Fruit fly (Drosophila melanogaster): ENCODE data around the gene CG42870.
"Not testable (repeated sequence)": the region's sequence is repeated elsewhere in the genome, so short reads cannot be mapped to it uniquely, and the experiment has no call there.

CG42870 gene

DNA sequence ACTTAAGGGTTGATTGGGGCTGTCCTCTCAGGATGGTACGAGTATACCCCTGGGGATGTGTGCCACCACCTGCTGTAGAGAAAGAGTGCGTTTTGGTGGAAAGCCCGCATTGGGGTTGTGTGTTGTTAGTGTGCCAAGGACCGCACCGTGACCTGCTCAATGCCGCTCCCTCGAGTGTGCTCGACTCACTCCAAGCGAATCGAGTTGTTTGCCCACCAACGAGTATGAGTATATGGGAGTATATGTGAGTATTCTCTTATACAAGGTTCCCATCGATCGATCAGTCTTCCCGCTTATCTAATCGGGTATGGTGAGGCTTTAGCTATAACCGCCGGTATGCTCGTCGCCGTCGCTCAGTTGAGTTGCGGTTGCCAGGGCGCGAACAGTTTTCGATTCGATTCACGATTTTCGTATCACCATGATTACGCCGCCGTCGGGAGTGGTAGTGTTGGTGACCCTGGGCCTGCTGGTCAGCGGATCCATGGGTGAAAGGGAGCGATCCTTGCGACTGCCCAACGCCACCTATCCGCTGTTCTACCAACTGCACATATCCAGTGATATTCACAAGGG, 2.7 kb upstream of the CG42870 start, which contains the start of gene CG5849 (continued):
- TF ChIP-seq cg (GFP tag; optimal IDR thresholded peaks at IDR 0.05) (peak; percentile 10), exex (tag; optimal IDR thresholded peaks at IDR 0.05) (peak; percentile 26), amos (GFP tag; IDR thresholded peaks at IDR 0.05; ENCODE audit: partially characterized antibody) (peak; percentile 33; the same call in 1 of the 2 replicates), ato (GFP tag; IDR thresholded peaks at IDR 0.05; ENCODE audit: partially characterized antibody) (0 out of 2 replicates have a peak, but pooled peaks have one; percentile 26), CG15073 (GFP tag; optimal IDR thresholded peaks at IDR 0.05) (peak; percentile 4), p53 (GFP tag; optimal IDR thresholded peaks at IDR 0.05) (no peak), CG6791 (GFP tag; IDR thresholded peaks at IDR 0.05; ENCODE audit: partially characterized antibody) (0 out of 3 replicates have a peak, but pooled peaks have one; percentile 32), CG6175 (GFP tag; IDR thresholded peaks at IDR 0.05) (no peak), grn (GFP tag; optimal IDR thresholded peaks at IDR 0.05) (peak; percentile 67), z (GFP tag; IDR thresholded peaks at IDR 0.05) (peak; percentile 92), CG3163 (GFP tag; optimal IDR thresholded peaks at IDR 0.05) (no peak), schlank (tag; optimal IDR thresholded peaks at IDR 0.05) (no peak), CG4617 (GFP tag; optimal IDR thresholded peaks at IDR 0.05; ENCODE audit: borderline replicate concordance) (no peak)

DNA sequence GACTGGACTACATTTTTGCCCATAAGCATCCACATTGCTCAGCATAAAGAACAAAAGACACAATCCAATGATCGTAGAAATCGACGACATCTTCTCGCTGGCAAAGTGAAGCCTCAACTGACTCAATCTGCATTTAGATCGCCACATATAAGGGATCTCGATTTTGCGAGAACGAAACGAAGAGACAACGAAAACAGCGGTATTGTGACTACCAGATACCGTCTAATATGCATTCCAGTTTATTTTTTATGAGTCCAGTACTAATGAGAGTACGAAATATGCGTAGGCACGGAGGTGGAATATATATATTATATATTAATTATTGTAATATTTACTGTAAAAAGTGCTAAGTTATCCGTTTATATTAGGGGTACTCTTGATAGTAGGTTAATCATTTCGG, 1.8 kb upstream of the CG42870 start, which contains the start of gene CG34034:
Gene CG34034, minus strand, starts transcription at position 101 of the 400 bp plus-strand sequence.
- no peak for TF ChIP-seq row (GFP tag; IDR thresholded peaks at IDR 0.05)
- TF ChIP-seq B-H1 (GFP tag; IDR thresholded peaks at IDR 0.05), result no peak
- no peak for TF ChIP-seq CG31388 (GFP tag; optimal IDR thresholded peaks at IDR 0.05)
- no peak for TF ChIP-seq Spps (tag; optimal IDR thresholded peaks at IDR 0.05)
- no peak for TF ChIP-seq CG42726 (GFP tag; IDR thresholded peaks at IDR 0.05; ENCODE audit: partially characterized antibody)
- TF ChIP-seq seq (GFP tag; IDR thresholded peaks at IDR 0.05), result no peak
- TF ChIP-seq CG15514 (GFP tag; optimal IDR thresholded peaks at IDR 0.05), result no peak
- no peak for TF ChIP-seq sqz (GFP tag; optimal IDR thresholded peaks at IDR 0.05)
- TF ChIP-seq stwl (tag; optimal IDR thresholded peaks at IDR 0.05), result no peak
- TF ChIP-seq eve (GFP tag; optimal IDR thresholded peaks at IDR 0.05), result no peak

DNA sequence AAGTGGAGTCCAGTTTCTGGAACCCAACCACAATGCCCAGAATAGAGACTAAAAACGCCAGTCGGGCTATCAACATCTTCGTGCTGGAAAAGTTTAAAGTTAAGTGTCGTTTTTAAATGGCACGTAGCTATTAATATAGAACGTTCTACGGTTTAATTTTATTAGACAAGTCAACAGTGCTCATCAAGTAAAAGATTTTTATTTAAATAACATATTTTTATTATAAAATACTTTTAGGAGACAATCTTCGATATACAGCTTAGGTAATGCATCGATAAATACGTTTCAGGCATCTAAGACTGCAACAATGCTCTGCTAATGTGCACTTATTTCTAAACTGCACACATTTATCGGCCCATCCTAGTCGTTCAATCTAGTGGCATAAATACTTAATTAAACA, 415 bp downstream of the CG42870 start, which contains the start of gene CG42869:
Gene CG42869, minus strand, starts transcription at position 101 of the 400 bp plus-strand sequence.
- TF ChIP-seq CG4730 (GFP tag; IDR thresholded peaks at IDR 0.05), result no peak
- TF ChIP-seq D19B (GFP tag; optimal IDR thresholded peaks at IDR 0.05), result no peak
- no peak for TF ChIP-seq CG1792 (GFP tag; optimal IDR thresholded peaks at IDR 0.05)
- TF ChIP-seq Ets65A (GFP tag), result peak; percentile 1
- TF ChIP-seq fd3F (GFP tag; optimal IDR thresholded peaks at IDR 0.05), result no peak
- TF ChIP-seq Sry-δ (GFP tag; optimal IDR thresholded peaks at IDR 0.05), result no peak

DNA sequence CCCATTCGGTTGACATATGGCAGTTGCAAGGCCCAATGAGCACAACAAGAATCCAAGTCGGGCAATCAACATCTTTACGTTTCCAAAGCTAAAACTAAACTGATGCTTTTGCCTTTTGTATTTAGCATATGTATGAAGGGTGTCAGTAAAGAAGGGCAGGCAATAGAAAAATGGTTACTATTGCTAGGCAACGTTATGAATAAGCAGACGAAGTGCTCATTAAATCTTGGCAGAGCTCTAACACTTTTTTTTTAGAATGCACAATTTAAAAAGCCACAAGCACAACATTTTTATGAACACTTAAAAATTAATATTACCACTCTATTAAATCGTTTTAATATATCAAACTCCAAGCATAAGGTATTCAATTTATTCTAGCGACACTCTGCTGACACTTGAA, 968 bp downstream of the CG42870 start, which contains the start of gene Sfp93F:
Gene Sfp93F, minus strand, starts transcription at position 101 of the 400 bp plus-strand sequence.
- not testable (repeated sequence) for TF ChIP-seq CG3163, org-1, Asciz (GFP tag; optimal IDR thresholded peaks at IDR 0.05)

DNA sequence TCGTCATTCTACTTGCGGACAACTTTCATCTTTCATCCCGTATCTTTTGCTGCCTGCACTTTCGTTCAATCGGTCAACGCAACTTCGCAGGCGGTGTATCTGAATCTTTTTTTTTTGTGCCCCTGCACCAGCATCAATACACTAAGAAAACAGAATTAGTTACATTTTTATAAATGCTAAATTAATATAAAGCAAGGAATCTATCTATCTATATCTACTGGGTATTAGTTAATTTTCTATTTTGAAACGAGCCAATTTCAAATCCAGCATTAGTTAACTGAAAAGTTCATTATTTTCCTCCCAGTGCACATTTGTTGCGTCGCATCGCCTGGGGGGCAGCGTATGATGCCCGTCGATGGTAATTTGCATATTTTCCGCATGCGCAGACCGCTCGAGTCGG, 4.3 kb downstream of the CG42870 start:
- TF ChIP-seq CG11456 (GFP tag; IDR thresholded peaks at IDR 0.05) (0 out of 3 replicates have a peak, but pooled peaks have one; percentile 15), CG10979 (tag; optimal IDR thresholded peaks at IDR 0.05) (peak; percentile 44), dmrt99B (tag; optimal IDR thresholded peaks at IDR 0.05) (peak; percentile 24), zfh1 (GFP tag; IDR thresholded peaks at IDR 0.05) (0 out of 3 replicates have a peak, but pooled peaks have one; percentile 34), Rx (GFP tag; IDR thresholded peaks at IDR 0.05) (0 out of 2 replicates have a peak, but pooled peaks have one; percentile 22), bigmax (GFP tag; optimal IDR thresholded peaks at IDR 0.05) (no peak), CG1792 (GFP tag; optimal IDR thresholded peaks at IDR 0.05) (no peak), Xrp1 (GFP tag; IDR thresholded peaks at IDR 0.05) (peak; percentile 49; the same call in 1 of the 2 replicates), knrl (GFP tag; IDR thresholded peaks at IDR 0.05; ENCODE audit: partially characterized antibody) (no peak), ATbp (GFP tag; optimal IDR thresholded peaks at IDR 0.05) (no peak), lmd (GFP tag; IDR thresholded peaks at IDR 0.05) (0 out of 2 replicates have a peak, but pooled peaks have one; percentile 7), Sox102F (GFP tag; optimal IDR thresholded peaks at IDR 0.05) (peak; percentile 35), ara (GFP tag; IDR thresholded peaks at IDR 0.05) (peak; percentile 54; the same call in 1 of the 2 replicates), wor (GFP tag; IDR thresholded peaks at IDR 0.05) (peak; percentile 34; the same call in 1 of the 2 replicates)
